Worm (Caenorhabditis elegans) whole organism, midembryonic: Measurements from ENCODE around the gene EGAP2.2.

ENCODE experiments used
- T22C8.4 ChIP-seq: fragments of 200-800 bp; sonication (Bioruptor generic); IDR thresholded peaks from 2 replicates; pipeline ENCODE4 v1.3.6; 2022; ENCODE audit warnings: missing genetic modification characterization, missing compliant biosample characterization
- cog-1 ChIP-seq: sonication (generic microtip); optimal IDR thresholded peaks from 2 replicates; lab custom pipeline; 2016; ENCODE audit warnings: missing genetic modification characterization, missing compliant biosample characterization
- flt-1 ChIP-seq: fragments of 200-800 bp; sonication (Bioruptor generic); IDR thresholded peaks from 2 replicates; pipeline ENCODE4 v1.3.6; 2022; ENCODE audit warnings: missing genetic modification characterization, missing compliant biosample characterization
- klf-2 ChIP-seq: fragments of 200-800 bp; sonication (Bioruptor generic); conservative IDR thresholded peaks from 2 replicates; pipeline ENCODE4 v1.3.6; 2022; ENCODE audit warnings: missing genetic modification reagents, missing genetic modification characterization, missing compliant biosample characterization
- med-1 ChIP-seq: sonication (generic microtip); optimal IDR thresholded peaks from 2 replicates; lab custom pipeline; 2017; ENCODE audit warnings: missing genetic modification characterization, mild to moderate bottlenecking, missing compliant biosample characterization, antibody characterized with exemption, missing genetic modification reagents; ENCODE audit not compliant: insufficient read depth
- ref-1 ChIP-seq: fragments of 200-800 bp; sonication (Bioruptor generic); conservative IDR thresholded peaks from 2 replicates; pipeline ENCODE4 v1.3.6; 2022; ENCODE audit warnings: missing genetic modification reagents, missing genetic modification characterization, missing compliant biosample characterization
- tab-1 ChIP-seq: fragments of 200-800 bp; sonication (Bioruptor generic); IDR thresholded peaks from 2 replicates; pipeline ENCODE4 v1.3.6; 2022; ENCODE audit warnings: missing genetic modification characterization, missing compliant biosample characterization
- ztf-23 ChIP-seq: fragments of 200-800 bp; sonication (Bioruptor generic); IDR thresholded peaks from 2 replicates; pipeline ENCODE4 v1.3.6; 2022; ENCODE audit warnings: missing genetic modification reagents, missing genetic modification characterization, missing compliant biosample characterization
- ztf-29 ChIP-seq: fragments of 200-800 bp; sonication (Bioruptor generic); IDR thresholded peaks from 2 replicates; pipeline ENCODE4 v1.3.6; 2022; ENCODE audit warnings: missing genetic modification reagents, missing genetic modification characterization, missing compliant biosample characterization

DNA sequence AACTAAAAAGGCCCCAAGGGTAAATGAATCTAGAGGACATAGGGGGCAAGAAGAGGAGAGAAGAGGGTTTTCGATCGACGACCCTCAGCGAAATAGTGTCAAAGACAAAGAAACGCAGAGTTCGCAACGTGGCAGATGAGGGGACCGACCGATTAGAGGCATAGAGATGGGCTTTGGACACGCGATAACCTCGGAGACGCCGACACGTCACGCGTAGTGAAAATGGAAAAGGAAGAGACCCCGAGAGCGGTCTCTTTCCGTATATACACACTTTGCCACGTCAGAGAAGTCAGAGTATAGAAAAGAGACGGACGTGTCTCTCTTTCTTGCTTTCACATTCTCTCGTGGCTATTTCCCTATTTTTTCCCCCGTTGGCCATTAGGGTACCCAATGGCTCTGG is 48.2 kb upstream of the EGAP2.2 start:
- TF ChIP-seq ref-1 (GFP tag; lab: Robert Waterston, UW) (no peak), med-1 (peak; percentile 10), flt-1 (peak; percentile 68; the same call in 1 of the 2 replicates), klf-2 (GFP tag; lab: Robert Waterston, UW) (no peak), tab-1 (GFP tag; lab: Robert Waterston, UW) (no peak), cog-1 (peak; percentile 53), ztf-23 (GFP tag; lab: Robert Waterston, UW) (no peak), T22C8.4 (GFP tag; lab: Robert Waterston, UW) (no peak), ztf-29 (no peak)
